Worm (Caenorhabditis elegans): ENCODE data around the gene F18E9.7.

ce11 chrX:8563663-8564450, 33.7 kb downstream of the F18E9.7 start:
- no peak for TF ChIP-seq pqm-1 (tag; optimal IDR thresholded peaks at IDR 0.05)
- TF ChIP-seq ama-1 (optimal IDR thresholded peaks at IDR 0.05) = no peak
- no peak for TF ChIP-seq eyg-1 (tag; optimal IDR thresholded peaks at IDR 0.05)
- TF ChIP-seq unc-86 (tag; optimal IDR thresholded peaks at IDR 0.05) = no peak
- TF ChIP-seq dve-1 (tag; optimal IDR thresholded peaks at IDR 0.05) = no peak
- no peak for TF ChIP-seq odd-2 (tag; optimal IDR thresholded peaks at IDR 0.05)
- TF ChIP-seq fkh-10 (GFP tag; optimal IDR thresholded peaks at IDR 0.05) = no peak
- TF ChIP-seq hlh-6 (tag; optimal IDR thresholded peaks at IDR 0.05) = no peak
- TF ChIP-seq nhr-11 (tag; optimal IDR thresholded peaks at IDR 0.05) = no peak
- TF ChIP-seq ets-4 (tag; optimal IDR thresholded peaks at IDR 0.05) = no peak
